Worm (Caenorhabditis elegans): ENCODE measurements around the gene C27B7.6.

The C27B7.6 gene

DNA sequence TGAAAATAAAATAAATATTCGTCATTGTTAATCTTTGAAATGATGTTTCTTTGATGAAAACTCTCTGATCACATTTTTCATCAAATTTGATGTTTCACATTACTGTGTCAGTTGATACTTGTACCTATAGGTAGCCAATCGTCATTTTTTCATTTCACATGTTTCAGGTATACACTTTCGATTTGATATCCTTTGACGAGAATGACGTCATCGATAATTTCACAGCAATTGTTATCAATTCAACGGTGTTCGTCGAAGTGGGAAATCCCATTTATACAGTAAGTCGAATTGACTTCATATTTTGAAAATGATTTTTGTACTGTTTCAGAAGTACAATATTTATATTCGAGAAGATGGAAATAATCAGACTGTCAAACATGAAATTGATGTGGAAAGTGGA lies 8.0 kb upstream of the C27B7.6 start:
- TF ChIP-seq tra-1 (GFP tag; IDR thresholded peaks at IDR 0.05), result no peak
- peak; percentile 30 for TF ChIP-seq hlh-30 (tag; optimal IDR thresholded peaks at IDR 0.05; ENCODE audit: insufficient read depth)

DNA sequence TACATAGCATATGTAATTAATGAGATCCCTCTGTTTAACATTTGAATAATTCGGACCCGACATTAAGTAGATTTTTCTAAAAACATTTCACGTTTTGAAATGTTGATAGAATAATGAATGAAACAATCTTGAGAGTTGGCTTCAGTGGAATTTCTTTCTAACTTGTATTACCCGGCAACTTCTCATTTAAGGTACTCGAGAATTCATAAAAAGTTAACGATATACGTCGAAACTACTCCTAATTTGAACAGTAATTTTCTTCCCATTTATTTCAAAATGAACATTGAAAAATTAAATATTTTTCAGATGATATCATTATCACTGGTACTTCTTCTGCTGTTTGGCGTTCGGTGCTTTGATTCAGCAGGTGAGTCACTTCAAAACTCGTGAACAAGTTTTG lies 598 bp upstream of the C27B7.6 start, which contains the start of gene C27B7.7:
C27B7.7 (plus strand) TSS at position 301 of the 400 bp plus-strand sequence.
- TF ChIP-seq mxl-2 (GFP tag; conservative IDR thresholded peaks at IDR 0.05), result no peak
- peak in 1 of 2 experiments; percentile 67 for TF ChIP-seq unc-62 (GFP tag; optimal IDR thresholded peaks at IDR 0.05 in 1 of 2)
- no peak for TF ChIP-seq unc-62 (tag; optimal IDR thresholded peaks at IDR 0.05)
- no peak for TF ChIP-seq daf-19 (GFP tag; conservative IDR thresholded peaks at IDR 0.05)
- no peak for TF ChIP-seq nhr-41 (GFP tag; IDR thresholded peaks at IDR 0.05)

DNA sequence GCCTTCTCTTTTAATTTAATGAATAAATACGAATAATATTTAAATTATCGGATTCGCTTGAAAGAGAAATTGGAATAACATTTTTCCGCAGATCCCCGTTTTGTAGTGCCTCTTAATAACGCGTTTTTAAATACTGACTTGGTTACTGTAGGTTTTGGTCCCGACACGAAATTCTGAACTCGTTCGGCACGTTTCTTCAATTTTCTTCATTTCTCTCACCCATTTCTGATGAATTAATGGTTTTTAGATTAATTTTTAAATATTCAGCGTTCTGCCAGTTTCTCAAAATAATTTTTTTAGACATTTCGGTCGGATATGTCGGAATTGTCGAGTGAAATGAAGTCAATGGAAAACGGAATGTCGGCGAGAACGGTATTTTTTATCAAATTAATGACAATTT lies 4.8 kb downstream of the C27B7.6 start, which contains the start of gene C27B7.5:
C27B7.5 (plus strand) TSS at position 301 of the 400 bp plus-strand sequence.
- TF ChIP-seq fos-1 (tag; optimal IDR thresholded peaks at IDR 0.05), result no peak
- TF ChIP-seq ama-1 (optimal IDR thresholded peaks at IDR 0.05), result peak; percentile 53

DNA sequence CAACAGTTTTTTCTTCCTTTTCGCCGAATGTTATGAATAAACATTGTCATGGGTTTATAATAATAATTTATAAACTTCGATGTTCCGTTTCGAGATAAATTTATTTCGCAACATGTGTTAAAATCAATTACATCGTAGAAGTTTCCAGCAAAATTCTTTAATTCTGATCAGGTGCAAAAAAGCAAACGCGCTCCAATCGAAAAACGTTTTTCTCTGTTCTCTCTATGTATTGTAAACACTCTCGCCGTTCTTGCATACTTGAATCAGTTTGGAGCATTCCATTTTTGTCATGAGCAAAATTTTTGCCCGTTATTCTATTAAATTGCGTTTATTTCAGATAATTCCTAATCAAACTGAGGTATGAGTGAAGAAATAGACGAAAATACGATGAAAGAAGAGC lies 12.4 kb downstream of the C27B7.6 start, which contains the start of gene rad-54.L2:
rad-54.L2 (plus strand) TSS at position 332 of the 400 bp plus-strand sequence.
- peak; percentile 4 for TF ChIP-seq lin-13 (GFP tag; optimal IDR thresholded peaks at IDR 0.05)
- TF ChIP-seq nhr-48 (tag; optimal IDR thresholded peaks at IDR 0.05), result peak; percentile 35
- no peak for TF ChIP-seq mdl-1 (tag; optimal IDR thresholded peaks at IDR 0.05)
- no peak for TF ChIP-seq dmd-9 (GFP tag; IDR thresholded peaks at IDR 0.05)
- TF ChIP-seq unc-39 (tag; optimal IDR thresholded peaks at IDR 0.05), result no peak
- TF ChIP-seq aly-2 (tag; optimal IDR thresholded peaks at IDR 0.05), result no peak
- TF ChIP-seq nhr-42 (GFP tag; IDR thresholded peaks at IDR 0.05), result no peak
- TF ChIP-seq R02D3.7 (tag; optimal IDR thresholded peaks at IDR 0.05), result no peak
- no peak for TF ChIP-seq daf-12 (tag; optimal IDR thresholded peaks at IDR 0.05)
- TF ChIP-seq F49E8.2 (tag; optimal IDR thresholded peaks at IDR 0.05; ENCODE audit: borderline replicate concordance), result no peak
- no peak for TF ChIP-seq ceh-32 (tag; optimal IDR thresholded peaks at IDR 0.05; ENCODE audit: poor library complexity)
- no peak for TF ChIP-seq nhr-111 (GFP tag; optimal IDR thresholded peaks at IDR 0.05)
- peak; percentile 72 for TF ChIP-seq ama-1 (optimal IDR thresholded peaks at IDR 0.05)
- TF ChIP-seq nhr-237 (tag; optimal IDR thresholded peaks at IDR 0.05), result no peak
- no peak for TF ChIP-seq gei-8 (GFP tag; optimal IDR thresholded peaks at IDR 0.05)
- TF ChIP-seq mep-1 (tag; optimal IDR thresholded peaks at IDR 0.05), result peak; percentile 76
- no peak for TF ChIP-seq zfp-2 (tag; optimal IDR thresholded peaks at IDR 0.05)
- TF ChIP-seq madf-5 (GFP tag; IDR thresholded peaks at IDR 0.05), result no peak
- no peak for TF ChIP-seq tag-97 (GFP tag; IDR thresholded peaks at IDR 0.05)
- TF ChIP-seq mxl-3 (GFP tag; optimal IDR thresholded peaks at IDR 0.05), result no peak
- no peak for TF ChIP-seq skn-1 (tag; optimal IDR thresholded peaks at IDR 0.05)
- no peak for TF ChIP-seq egl-27 (tag; optimal IDR thresholded peaks at IDR 0.05)
- no peak for TF ChIP-seq ceh-62 (tag; optimal IDR thresholded peaks at IDR 0.05)
- TF ChIP-seq attf-4 (tag; optimal IDR thresholded peaks at IDR 0.05), result no peak
- peak; percentile 79 for TF ChIP-seq mes-2 (tag; optimal IDR thresholded peaks at IDR 0.05; ENCODE audit: poor library complexity, severe bottlenecking)
- peak; percentile 41; the same call in 1 of the 2 replicates for TF ChIP-seq dmd-6 (GFP tag; IDR thresholded peaks at IDR 0.05)
- TF ChIP-seq daf-19 (GFP tag; conservative IDR thresholded peaks at IDR 0.05), result no peak
- no peak for TF ChIP-seq Y5F2A.4 (GFP tag; optimal IDR thresholded peaks at IDR 0.05)
- TF ChIP-seq F44E2.7 (GFP tag; IDR thresholded peaks at IDR 0.05), result no peak
- peak; percentile 87 for TF ChIP-seq lin-38 (GFP tag; IDR thresholded peaks at IDR 0.05)
- no peak for TF ChIP-seq snpc-1.2 (GFP tag; IDR thresholded peaks at IDR 0.05)
- peak; percentile 77 for TF ChIP-seq T20F7.1 (GFP tag; optimal IDR thresholded peaks at IDR 0.05)
- peak; percentile 12 for TF ChIP-seq pqm-1 (tag; optimal IDR thresholded peaks at IDR 0.05)
- TF ChIP-seq lin-1 (GFP tag; IDR thresholded peaks at IDR 0.05), result no peak
- no peak for TF ChIP-seq ZK337.2 (GFP tag; IDR thresholded peaks at IDR 0.05)
- no peak for TF ChIP-seq daf-8 (GFP tag; IDR thresholded peaks at IDR 0.05)
- TF ChIP-seq fos-1 (tag; optimal IDR thresholded peaks at IDR 0.05), result no peak
- peak; percentile 15 for TF ChIP-seq lin-15B (tag; optimal IDR thresholded peaks at IDR 0.05)
- TF ChIP-seq madf-9 (GFP tag; conservative IDR thresholded peaks at IDR 0.05), result no peak
- no peak for TF ChIP-seq Y48G9A.11 (GFP tag; IDR thresholded peaks at IDR 0.05)
